Fruit fly (Drosophila melanogaster) whole organism, embryonic: ENCODE data around the gene GluProRS.

ENCODE experiments used
- CG14710 ChIP-seq: fragments of 200-800 bp; sonication (Bioruptor generic); optimal IDR thresholded peaks from 3 replicates; lab custom pipeline; 2019; ENCODE audit warnings: missing biosample characterization, mild to moderate bottlenecking, missing genetic modification characterization, moderate library complexity
- CG6654 ChIP-seq: fragments of 200-800 bp; sonication (Bioruptor generic); optimal IDR thresholded peaks from 2 replicates; lab custom pipeline; 2017; ENCODE audit warnings: missing biosample characterization, mild to moderate bottlenecking, missing genetic modification characterization
- CG7963 ChIP-seq: fragments of 200-800 bp; sonication (Bioruptor generic); IDR thresholded peaks from 3 replicates; pipeline ENCODE4 v1.3.6; 2022; ENCODE audit warnings: missing biosample characterization, missing genetic modification characterization; ENCODE audit not compliant: partially characterized antibody
- HHEX ChIP-seq: fragments of 200-800 bp; sonication (Bioruptor generic); optimal IDR thresholded peaks from 3 replicates; lab custom pipeline; 2017; ENCODE audit warnings: missing biosample characterization, mild to moderate bottlenecking, missing genetic modification characterization, missing genetic modification reagents
- Mrtf ChIP-seq: fragments of 200-800 bp; sonication (Bioruptor generic); IDR thresholded peaks from 3 replicates; pipeline ENCODE4 v1.3.6; 2022; ENCODE audit warnings: missing biosample characterization, missing genetic modification characterization
- Scr ChIP-seq: fragments of 200-800 bp; sonication (Bioruptor generic); IDR thresholded peaks from 2 replicates; pipeline ENCODE4 v1.3.6; 2022; ENCODE audit warnings: missing biosample characterization, missing genetic modification characterization; ENCODE audit not compliant: partially characterized antibody
- Sin3A ChIP-seq: fragments of >200 bp; optimal IDR thresholded peaks from 2 replicates; lab custom pipeline; 2018
- Sry-δ ChIP-seq: fragments of 200-800 bp; sonication (Bioruptor generic); optimal IDR thresholded peaks from 2 replicates; lab custom pipeline; 2016; ENCODE audit warnings: missing biosample characterization, missing genetic modification characterization
- fd96Cb ChIP-seq: fragments of 200-800 bp; sonication (Bioruptor generic); optimal IDR thresholded peaks from 2 replicates; lab custom pipeline; 2018; ENCODE audit warnings: missing biosample characterization, mild to moderate bottlenecking, missing genetic modification characterization, moderate library complexity
- mld ChIP-seq: fragments of 200-800 bp; sonication (Bioruptor generic); IDR thresholded peaks from 3 replicates; pipeline ENCODE4 v1.3.6; 2022; ENCODE audit warnings: missing biosample characterization, missing genetic modification characterization; ENCODE audit not compliant: partially characterized antibody
- usp ChIP-seq: fragments of >200 bp; optimal IDR thresholded peaks from 2 replicates; lab custom pipeline; 2017; ENCODE audit warnings: missing biosample characterization, missing genetic modification characterization
- wek ChIP-seq: fragments of 200-800 bp; sonication (Bioruptor generic); optimal IDR thresholded peaks from 3 replicates; lab custom pipeline; 2018; ENCODE audit warnings: missing biosample characterization, mild to moderate bottlenecking, missing genetic modification characterization, moderate library complexity

dm6 chr3R:23902557-23902956, 55.6 kb downstream of the GluProRS start:
- TF ChIP-seq CG14710 (tag; lab: Kevin White, UChicago) (no peak), Sin3A (lab: Kevin White, UChicago) (no peak), Scr (GFP tag; lab: Robert Waterston, UW) (no peak), usp (GFP tag; lab: Kevin White, UChicago) (no peak), CG6654 (GFP tag; lab: Kevin White, UChicago) (no peak), Mrtf (GFP tag; lab: Robert Waterston, UW) (no peak), Sry-δ (GFP tag; lab: Kevin White, UChicago) (no peak), mld (GFP tag; lab: Robert Waterston, UW) (no peak), HHEX (GFP tag; lab: Kevin White, UChicago) (no peak), fd96Cb (no peak), wek (GFP tag; lab: Kevin White, UChicago) (no peak), CG7963 (GFP tag; lab: Robert Waterston, UW) (no peak)
